Fruit fly (Drosophila melanogaster): ENCODE data around the gene CG15563.

Gene CG15563

DNA sequence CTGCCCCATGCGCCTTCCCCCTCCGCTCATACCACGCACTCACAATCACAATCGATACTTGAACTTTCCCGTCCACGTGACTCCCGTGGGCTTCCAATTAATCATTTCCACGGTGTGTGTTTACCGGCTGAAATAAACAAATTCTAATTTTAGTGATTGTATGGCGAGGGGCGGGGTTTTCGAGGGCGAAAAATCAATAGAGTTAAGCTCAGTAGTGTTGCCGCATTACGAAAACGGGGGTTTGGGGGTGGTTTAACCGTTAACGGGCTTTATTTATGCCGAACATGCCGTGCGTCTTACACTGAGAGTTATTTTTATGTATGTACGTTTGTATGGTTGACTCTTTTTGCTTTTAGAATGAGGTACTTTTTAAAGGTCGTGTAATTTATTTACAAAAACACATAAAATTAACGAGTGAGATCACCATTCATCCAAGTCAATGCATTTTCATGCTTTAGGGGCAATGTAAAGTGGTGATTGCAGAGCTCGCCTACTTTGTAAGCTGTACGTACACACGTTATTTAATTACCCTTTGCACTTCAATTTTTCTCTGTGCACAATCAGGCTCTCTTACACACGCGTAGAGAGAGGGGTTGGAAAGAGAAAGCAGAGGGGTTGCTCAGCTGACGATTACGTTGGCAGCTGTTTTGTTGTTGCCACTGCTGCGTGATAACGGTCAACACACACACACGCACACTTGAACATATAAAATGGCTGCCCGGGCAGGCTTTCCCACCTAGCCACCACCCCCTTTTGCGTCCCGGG lies 9.8 kb downstream of the CG15563 start (continued):
- TF ChIP-seq Nf-YA (GFP tag; IDR thresholded peaks at IDR 0.05): no peak
- peak; percentile 70 for TF ChIP-seq zfh2 (GFP tag; optimal IDR thresholded peaks at IDR 0.05)
- no peak for TF ChIP-seq CkIIα-i1 (GFP tag; IDR thresholded peaks at IDR 0.05)
- TF ChIP-seq CG3065 (GFP tag; optimal IDR thresholded peaks at IDR 0.05): peak; percentile 71
- TF ChIP-seq Trl (optimal IDR thresholded peaks at IDR 0.05): peak in 1 of 2 experiments; percentile 43
- TF ChIP-seq Trl (GFP tag; optimal IDR thresholded peaks at IDR 0.05): peak; percentile 86
- no peak for TF ChIP-seq bigmax (GFP tag; optimal IDR thresholded peaks at IDR 0.05)
- peak; percentile 71 for TF ChIP-seq CG18764 (GFP tag; optimal IDR thresholded peaks at IDR 0.05)
- peak; percentile 79 for TF ChIP-seq NC2β (GFP tag; optimal IDR thresholded peaks at IDR 0.05)
- TF ChIP-seq CG11247 (GFP tag; IDR thresholded peaks at IDR 0.05): no peak
- no peak for TF ChIP-seq NFAT (GFP tag; IDR thresholded peaks at IDR 0.05)
- peak; percentile 64 for TF ChIP-seq kay (GFP tag; optimal IDR thresholded peaks at IDR 0.05)
- peak; percentile 88 for TF ChIP-seq Hsf (GFP tag; optimal IDR thresholded peaks at IDR 0.05)
- peak; percentile 50 for TF ChIP-seq tup (GFP tag; optimal IDR thresholded peaks at IDR 0.05)
- no peak for TF ChIP-seq Rfx (GFP tag; IDR thresholded peaks at IDR 0.05)
- TF ChIP-seq CG4360 (GFP tag; IDR thresholded peaks at IDR 0.05): no peak
- peak; percentile 89 for TF ChIP-seq CG12391 (tag; optimal IDR thresholded peaks at IDR 0.05)
- TF ChIP-seq CG9817 (tag; optimal IDR thresholded peaks at IDR 0.05): peak; percentile 85
- TF ChIP-seq ewg (GFP tag; optimal IDR thresholded peaks at IDR 0.05): peak; percentile 85
- TF ChIP-seq CG17568 (GFP tag; optimal IDR thresholded peaks at IDR 0.05): peak; percentile 79
- TF ChIP-seq CG18599 (GFP tag; optimal IDR thresholded peaks at IDR 0.05): peak; percentile 95
- TF ChIP-seq Myb (GFP tag; optimal IDR thresholded peaks at IDR 0.05): peak; percentile 76
- TF ChIP-seq CG43689 (GFP tag; IDR thresholded peaks at IDR 0.05): no peak
- peak; percentile 75 for TF ChIP-seq CG10267 (tag; optimal IDR thresholded peaks at IDR 0.05)
- TF ChIP-seq CHES-1-like (GFP tag; optimal IDR thresholded peaks at IDR 0.05): peak; percentile 76
- no peak for TF ChIP-seq Dll (GFP tag; IDR thresholded peaks at IDR 0.05; ENCODE audit: partially characterized antibody)
- TF ChIP-seq Poxn (GFP tag; IDR thresholded peaks at IDR 0.05): no peak
- TF ChIP-seq D19B (GFP tag; optimal IDR thresholded peaks at IDR 0.05): peak; percentile 67
- TF ChIP-seq CG3847 (GFP tag; IDR thresholded peaks at IDR 0.05): no peak
- TF ChIP-seq kni (GFP tag; optimal IDR thresholded peaks at IDR 0.05): peak; percentile 52
- peak; percentile 92 for TF ChIP-seq CG2120 (GFP tag; optimal IDR thresholded peaks at IDR 0.05)
- peak; percentile 83 for TF ChIP-seq pnt (GFP tag; optimal IDR thresholded peaks at IDR 0.05)
- peak; percentile 71 for TF ChIP-seq scrt (GFP tag; optimal IDR thresholded peaks at IDR 0.05)
- TF ChIP-seq shn (GFP tag; optimal IDR thresholded peaks at IDR 0.05): peak; percentile 85
- peak; percentile 79 for TF ChIP-seq CG3163 (GFP tag; optimal IDR thresholded peaks at IDR 0.05)
- TF ChIP-seq CG7556 (GFP tag; optimal IDR thresholded peaks at IDR 0.05): peak; percentile 94
- peak; percentile 91 for TF ChIP-seq CG2678 (tag; optimal IDR thresholded peaks at IDR 0.05)
- TF ChIP-seq CG15696 (tag; optimal IDR thresholded peaks at IDR 0.05): peak; percentile 81
- TF ChIP-seq Fer1 (GFP tag; optimal IDR thresholded peaks at IDR 0.05): peak; percentile 93
- TF ChIP-seq CG34224 (GFP tag; IDR thresholded peaks at IDR 0.05; ENCODE audit: partially characterized antibody): no peak
- TF ChIP-seq luna (GFP tag; optimal IDR thresholded peaks at IDR 0.05): peak; percentile 74
- TF ChIP-seq CG6765 (GFP tag; optimal IDR thresholded peaks at IDR 0.05): peak; percentile 79
- TF ChIP-seq cg (GFP tag; optimal IDR thresholded peaks at IDR 0.05): peak; percentile 56
- peak; percentile 77 for TF ChIP-seq emc (GFP tag; optimal IDR thresholded peaks at IDR 0.05)
- TF ChIP-seq Side (GFP tag; optimal IDR thresholded peaks at IDR 0.05): peak; percentile 85
- peak; percentile 79 for TF ChIP-seq tx (GFP tag; optimal IDR thresholded peaks at IDR 0.05)
- peak; percentile 66; the same call in 2 of the 3 replicates for TF ChIP-seq CG11093 (GFP tag; IDR thresholded peaks at IDR 0.05)
- peak; percentile 69 for TF ChIP-seq CG30431 (GFP tag; optimal IDR thresholded peaks at IDR 0.05)
- peak; percentile 86 for TF ChIP-seq CG3281 (GFP tag; optimal IDR thresholded peaks at IDR 0.05)
- no peak for TF ChIP-seq sim (GFP tag; IDR thresholded peaks at IDR 0.05)

Measured in whole organism, embryonic.